Worm (Caenorhabditis elegans) whole organism, young adult: ENCODE measurements around the gene Y43F8B.11.

Source experiments
- B0019.2 ChIP-seq: fragments of 200-800 bp; sonication (Bioruptor generic); conservative IDR thresholded peaks from 2 replicates; pipeline ENCODE4 v1.3.6; 2022; ENCODE audit warnings: missing genetic modification reagents, missing genetic modification characterization, missing compliant biosample characterization
- B0035.1 ChIP-seq: sonication (generic microtip); optimal IDR thresholded peaks from 2 replicates; lab custom pipeline; 2016; ENCODE audit warnings: missing genetic modification characterization, mild to moderate bottlenecking, missing compliant biosample characterization, missing genotype, missing genetic modification reagents
- B0336.3 ChIP-seq: fragments of 200-800 bp; sonication (Bioruptor generic); IDR thresholded peaks from 2 replicates; pipeline ENCODE4 v1.3.6; 2022; ENCODE audit warnings: missing genetic modification characterization, missing compliant biosample characterization
- F10E7.11 ChIP-seq: sonication (generic microtip); optimal IDR thresholded peaks from 2 replicates; lab custom pipeline; 2017; ENCODE audit warnings: mild to moderate bottlenecking, missing genetic modification characterization, moderate library complexity, missing compliant biosample characterization
- F33H1.4 ChIP-seq: fragments of 200-800 bp; sonication (Bioruptor generic); IDR thresholded peaks from 2 replicates; pipeline ENCODE4 v1.3.6; 2022; ENCODE audit warnings: missing genetic modification reagents, missing genetic modification characterization, missing compliant biosample characterization
- K11D2.4 ChIP-seq: fragments of 200-800 bp; sonication (Bioruptor generic); IDR thresholded peaks from 2 replicates; pipeline ENCODE4 v1.3.6; 2022; ENCODE audit warnings: missing genetic modification reagents, missing genetic modification characterization, missing compliant biosample characterization
- K12H6.12 ChIP-seq: fragments of 200-800 bp; sonication (Bioruptor generic); optimal IDR thresholded peaks from 2 replicates; lab custom pipeline; 2018; ENCODE audit warnings: mild to moderate bottlenecking, missing genetic modification characterization, missing compliant biosample characterization
- Y67H2A.10 ChIP-seq: fragments of 200-800 bp; sonication (Bioruptor generic); conservative IDR thresholded peaks from 2 replicates; pipeline ENCODE4 v1.3.6; 2022; ENCODE audit warnings: missing genetic modification reagents, missing genetic modification characterization, missing compliant biosample characterization
- Y79H2A.3 ChIP-seq: fragments of 200-800 bp; sonication (Bioruptor generic); conservative IDR thresholded peaks from 2 replicates; pipeline ENCODE4 v1.3.6; 2022; ENCODE audit warnings: missing genetic modification reagents, missing genetic modification characterization, missing compliant biosample characterization
- ZK185.1 ChIP-seq: sonication (generic microtip); optimal IDR thresholded peaks from 2 replicates; lab custom pipeline; 2016; ENCODE audit warnings: mild to moderate bottlenecking, missing genetic modification characterization, missing compliant biosample characterization; ENCODE audit not compliant: poor library complexity, severe bottlenecking
- aptf-2 ChIP-seq: fragments of 200-800 bp; sonication (Bioruptor generic); conservative IDR thresholded peaks from 2 replicates; pipeline ENCODE4 v1.3.6; 2022; ENCODE audit warnings: missing genetic modification reagents, missing genetic modification characterization, missing compliant biosample characterization
- attf-3 ChIP-seq: fragments of 200-800 bp; sonication (Bioruptor generic); conservative IDR thresholded peaks from 2 replicates; pipeline ENCODE4 v1.3.6; 2022; ENCODE audit warnings: missing genetic modification reagents, missing genetic modification characterization, missing compliant biosample characterization
- attf-5 ChIP-seq: fragments of 200-800 bp; sonication (Bioruptor generic); optimal IDR thresholded peaks from 2 replicates; lab custom pipeline; 2018; ENCODE audit warnings: mild to moderate bottlenecking, missing genetic modification characterization, missing compliant biosample characterization
- cebp-1 ChIP-seq, 2 experiments: fragments of 200-800 bp in 1 of 2; sonication (Bioruptor generic) in 1 of 2; sonication (generic microtip) in 1 of 2; IDR thresholded peaks in 1 of 2; optimal IDR thresholded peaks in 1 of 2; 2 replicates each; pipeline versions ENCODE4 v1.3.6 to Lab custom; 2017 to 2022; ENCODE audit warnings: missing compliant biosample characterization in 2 of 2, missing genetic modification characterization in 2 of 2, mild to moderate bottlenecking in 1 of 2, missing genetic modification reagents in 1 of 2, moderate library complexity in 1 of 2
- ceh-58 ChIP-seq: fragments of 200-800 bp; sonication (Bioruptor generic); IDR thresholded peaks from 2 replicates; pipeline ENCODE4 v1.3.6; 2022; ENCODE audit warnings: missing genetic modification characterization, missing compliant biosample characterization
- ceh-79 ChIP-seq: sonication (generic microtip); optimal IDR thresholded peaks from 2 replicates; lab custom pipeline; 2017; ENCODE audit warnings: mild to moderate bottlenecking, missing genetic modification characterization, missing compliant biosample characterization
- chd-7 ChIP-seq: sonication (generic microtip); optimal IDR thresholded peaks from 2 replicates; lab custom pipeline; 2016; ENCODE audit warnings: mild to moderate bottlenecking, missing genetic modification characterization, moderate library complexity, missing compliant biosample characterization
- die-1 ChIP-seq: sonication (generic microtip); optimal IDR thresholded peaks from 2 replicates; lab custom pipeline; 2016; ENCODE audit warnings: missing genotype, mild to moderate bottlenecking, missing genetic modification characterization, missing compliant biosample characterization
- egl-18 ChIP-seq: fragments of 200-800 bp; sonication (Bioruptor generic); IDR thresholded peaks from 2 replicates; pipeline ENCODE4 v1.3.6; 2022; ENCODE audit warnings: missing genetic modification reagents, missing genetic modification characterization, missing compliant biosample characterization
- lin-26 ChIP-seq: fragments of 200-800 bp; sonication (Bioruptor generic); IDR thresholded peaks from 2 replicates; pipeline ENCODE4 v1.3.6; 2022; ENCODE audit warnings: missing genetic modification reagents, missing genetic modification characterization, missing compliant biosample characterization
- madf-3 ChIP-seq: fragments of 200-800 bp; sonication (Bioruptor generic); IDR thresholded peaks from 2 replicates; pipeline ENCODE4 v1.3.6; 2022; ENCODE audit warnings: missing genetic modification reagents, missing genetic modification characterization, missing compliant biosample characterization
- nfyb-1 ChIP-seq: fragments of 200-800 bp; sonication (Bioruptor generic); IDR thresholded peaks from 2 replicates; pipeline ENCODE4 v1.3.6; 2022; ENCODE audit warnings: missing genetic modification reagents, missing genetic modification characterization, missing compliant biosample characterization
- nhr-80 ChIP-seq: sonication (generic microtip); optimal IDR thresholded peaks from 2 replicates; lab custom pipeline; 2016; ENCODE audit warnings: missing genetic modification characterization, missing compliant biosample characterization
- rcor-1 ChIP-seq: fragments of 200-800 bp; sonication (Bioruptor generic); IDR thresholded peaks from 2 replicates; pipeline ENCODE4 v1.3.6; 2022; ENCODE audit warnings: missing genetic modification reagents, missing genetic modification characterization, missing compliant biosample characterization
- rpc-1 ChIP-seq, 2 experiments: fragments of 150-350 bp in 1 of 2; sonication (generic microtip) in 1 of 2; optimal IDR thresholded peaks; 2 replicates each; lab custom pipeline; 2014 to 2018; ENCODE audit warnings: missing biosample characterization in 1 of 2, missing genetic modification characterization in 1 of 2, missing genetic modification reagents in 1 of 2, missing genotype in 1 of 2
- snpc-3.4 ChIP-seq: sonication (generic microtip); optimal IDR thresholded peaks from 2 replicates; lab custom pipeline; 2017; ENCODE audit warnings: missing genetic modification characterization, mild to moderate bottlenecking, missing compliant biosample characterization, antibody characterized with exemption, moderate library complexity, missing genotype, missing genetic modification reagents
- unc-130 ChIP-seq: sonication (generic microtip); optimal IDR thresholded peaks from 2 replicates; lab custom pipeline; 2016; ENCODE audit warnings: missing genetic modification reagents, missing genetic modification characterization, missing compliant biosample characterization
- unc-62 ChIP-seq: fragments of 150-350 bp; optimal IDR thresholded peaks from 2 replicates; lab custom pipeline; 2014; ENCODE audit warnings: missing biosample characterization, missing genetic modification reagents, missing genetic modification characterization
- zfh-2 ChIP-seq: fragments of 200-800 bp; sonication (Bioruptor generic); conservative IDR thresholded peaks from 2 replicates; pipeline ENCODE4 v1.3.6; 2022; ENCODE audit warnings: missing genetic modification reagents, missing genetic modification characterization, missing compliant biosample characterization
- zim-3 ChIP-seq: sonication (generic microtip); optimal IDR thresholded peaks from 2 replicates; lab custom pipeline; 2017; ENCODE audit warnings: mild to moderate bottlenecking, missing genetic modification characterization, moderate library complexity, missing compliant biosample characterization

Gene Y43F8B.11

DNA sequence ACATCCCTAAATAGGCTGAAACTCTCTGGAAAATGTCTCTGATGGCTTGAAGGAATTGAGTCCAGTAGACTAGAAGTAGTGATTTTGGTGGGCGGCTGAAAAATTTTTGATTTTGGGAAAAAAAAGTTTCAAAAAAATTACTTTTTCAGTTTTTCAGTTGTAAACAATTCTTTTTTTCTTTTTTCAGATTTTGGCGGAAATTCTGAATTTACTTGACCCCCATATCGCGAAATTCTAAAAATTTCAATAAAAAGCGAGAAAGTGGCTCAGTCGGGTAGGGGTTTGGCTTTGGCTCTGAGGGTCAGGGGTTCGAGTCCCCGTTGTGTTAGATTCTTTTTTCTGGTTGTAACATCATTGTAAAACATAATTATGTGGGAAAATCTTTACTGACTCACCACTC lies 39.4 kb upstream of the Y43F8B.11 start, which contains the start of gene srw-85:
srw-85 (minus strand) TSS at position 101 of the 400 bp plus-strand sequence.
- TF ChIP-seq attf-5 (GFP tag; lab: Kevin White, UChicago) (no peak), rpc-1 (optimal IDR thresholded peaks at IDR 0.05; lab: Kevin White, UChicago) (no peak), rpc-1 (tag; optimal IDR thresholded peaks at IDR 0.05; lab: Kevin White, UChicago) (peak; percentile 16)

- TF ChIP-seq cebp-1 (GFP tag; IDR thresholded peaks at IDR 0.05; lab: Robert Waterston, UW): peak; percentile 53; the same call in 1 of the 2 replicates
- TF ChIP-seq cebp-1 (tag; optimal IDR thresholded peaks at IDR 0.05; lab: Kevin White, UChicago): peak; percentile 57
- TF ChIP-seq ceh-58: no peak
Observed at ce11 chrV:19432030-19432429, 38.5 kb upstream of the Y43F8B.11 start.

ce11 chrV:19432972-19433371 lies 37.5 kb upstream of the Y43F8B.11 start, which contains the start of gene C25F9.11:
TSS of gene C25F9.11 (minus strand) at chrV:19433072.
- TF ChIP-seq zfh-2 (GFP tag; lab: Robert Waterston, UW): no peak
- TF ChIP-seq Y67H2A.10 (GFP tag; lab: Robert Waterston, UW): no peak
- TF ChIP-seq ZK185.1: no peak
- no peak for TF ChIP-seq attf-3 (GFP tag; lab: Robert Waterston, UW)
- TF ChIP-seq lin-26 (GFP tag; lab: Robert Waterston, UW): no peak
- TF ChIP-seq die-1 (tag; lab: Kevin White, UChicago): no peak
- no peak for TF ChIP-seq aptf-2
- no peak for TF ChIP-seq ceh-79
- no peak for TF ChIP-seq egl-18 (GFP tag; lab: Robert Waterston, UW)

ce11 chrV:19433806-19434437 lies 36.6 kb upstream of the Y43F8B.11 start, which contains the start of gene C25F9.16:
TSS of gene C25F9.16 (plus strand) at chrV:19434387.
- TF ChIP-seq unc-130 (GFP tag; lab: Kevin White, UChicago) (no peak), cebp-1 (GFP tag; IDR thresholded peaks at IDR 0.05; lab: Robert Waterston, UW) (peak; percentile 61; the same call in 1 of the 2 replicates), cebp-1 (tag; optimal IDR thresholded peaks at IDR 0.05; lab: Kevin White, UChicago) (peak; percentile 72)
- TF ChIP-seq, all 124 proteins: peak for 1

- peak; percentile 51 for TF ChIP-seq nhr-80 (tag; lab: Kevin White, UChicago)
- no peak for TF ChIP-seq K12H6.12 (tag; lab: Kevin White, UChicago)
- no peak for TF ChIP-seq F10E7.11
- peak; percentile 51; the same call in 1 of the 2 replicates for TF ChIP-seq cebp-1 (GFP tag; IDR thresholded peaks at IDR 0.05; lab: Robert Waterston, UW)
- TF ChIP-seq cebp-1 (tag; optimal IDR thresholded peaks at IDR 0.05; lab: Kevin White, UChicago): peak; percentile 80
- no peak for TF ChIP-seq B0336.3 (GFP tag; lab: Robert Waterston, UW)
- no peak for TF ChIP-seq rcor-1 (GFP tag; lab: Robert Waterston, UW)
Observed at ce11 chrV:19436307-19436706, 34.2 kb upstream of the Y43F8B.11 start, which contains the start of gene C25F9.14. TSS of gene C25F9.14 (plus strand) at chrV:19436484.

DNA sequence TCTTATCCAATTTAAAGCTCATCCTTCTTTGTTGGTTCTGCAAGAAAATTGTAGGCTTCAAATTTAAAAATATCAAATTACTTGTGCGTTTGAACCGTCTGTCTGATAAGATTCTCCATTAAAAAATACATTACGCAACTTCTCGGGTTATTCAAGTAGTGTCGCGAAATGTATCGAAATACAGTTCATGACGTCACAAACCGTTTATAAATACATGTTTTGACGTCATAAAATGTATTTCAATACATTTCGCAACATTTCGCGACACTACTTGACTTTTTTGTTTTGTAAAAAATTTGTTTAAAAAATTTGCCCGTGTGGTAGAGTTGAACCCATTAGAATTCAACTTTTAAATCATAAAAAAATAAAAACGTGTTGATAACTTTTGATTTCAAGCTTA lies 26.9 kb upstream of the Y43F8B.11 start:
- TF ChIP-seq nfyb-1 (GFP tag; lab: Robert Waterston, UW) (no peak), madf-3 (no peak), zim-3 (tag; lab: Kevin White, UChicago) (no peak), ZK185.1 (no peak), K11D2.4 (GFP tag; lab: Robert Waterston, UW) (no peak), Y79H2A.3 (GFP tag; lab: Robert Waterston, UW) (no peak), unc-62 (GFP tag; lab: Kevin White, UChicago) (peak; percentile 3), chd-7 (tag; lab: Kevin White, UChicago) (no peak), cebp-1 (GFP tag; IDR thresholded peaks at IDR 0.05; lab: Robert Waterston, UW) (peak; percentile 36; the same call in 1 of the 2 replicates), cebp-1 (tag; optimal IDR thresholded peaks at IDR 0.05; lab: Kevin White, UChicago) (peak; percentile 88), B0035.1 (tag; lab: Kevin White, UChicago) (no peak), snpc-3.4 (tag; lab: Kevin White, UChicago) (no peak), F33H1.4 (GFP tag; lab: Robert Waterston, UW) (no peak), B0019.2 (no peak), rpc-1 (optimal IDR thresholded peaks at IDR 0.05; lab: Kevin White, UChicago) (no peak), rpc-1 (tag; optimal IDR thresholded peaks at IDR 0.05; lab: Kevin White, UChicago) (no peak)
- TF ChIP-seq, all 124 proteins: peak for 2
